Worm (Caenorhabditis elegans): ENCODE results near the gene F31F4.1.

ce11 chrV:726573-727483, 43.0 kb downstream of the F31F4.1 start:
- peak; percentile 89 for TF ChIP-seq ama-1 (optimal IDR thresholded peaks at IDR 0.05)
- no peak for TF ChIP-seq daf-8 (GFP tag; IDR thresholded peaks at IDR 0.05)
- peak; percentile 44 for TF ChIP-seq pqm-1 (tag; optimal IDR thresholded peaks at IDR 0.05)
